Fruit fly (Drosophila melanogaster): ENCODE results near the gene Vdup1.

The Vdup1 gene

dm6 chr3L:199754-200596 is 21.2 kb upstream of the Vdup1 start, which contains the start of the genes rno and mri (continued):
- TF ChIP-seq eg (GFP tag; IDR thresholded peaks at IDR 0.05) = peak; percentile 82
- peak; percentile 28 for TF ChIP-seq Sox102F (GFP tag; optimal IDR thresholded peaks at IDR 0.05)
- TF ChIP-seq Sox15 (GFP tag; optimal IDR thresholded peaks at IDR 0.05) = peak; percentile 56
- peak; percentile 81 for TF ChIP-seq fkh (GFP tag; optimal IDR thresholded peaks at IDR 0.05)
- TF ChIP-seq CG10669 (GFP tag; optimal IDR thresholded peaks at IDR 0.05) = no peak
- TF ChIP-seq Smox (GFP tag; optimal IDR thresholded peaks at IDR 0.05) = no peak
- TF ChIP-seq CG3919 (GFP tag; optimal IDR thresholded peaks at IDR 0.05) = peak; percentile 59
- TF ChIP-seq CG1621 (tag; optimal IDR thresholded peaks at IDR 0.05) = no peak
- TF ChIP-seq achi (GFP tag; optimal IDR thresholded peaks at IDR 0.05) = peak; percentile 57
- no peak for TF ChIP-seq Lpt (GFP tag; optimal IDR thresholded peaks at IDR 0.05)
- TF ChIP-seq CG11762 (GFP tag; optimal IDR thresholded peaks at IDR 0.05; ENCODE audit: insufficient read depth) = no peak
- 0 out of 2 replicates have a peak, but pooled peaks have one; percentile 25 for TF ChIP-seq Gug (GFP tag; IDR thresholded peaks at IDR 0.05)
- TF ChIP-seq CG6276 (GFP tag; optimal IDR thresholded peaks at IDR 0.05) = no peak
- TF ChIP-seq lz (GFP tag; optimal IDR thresholded peaks at IDR 0.05) = peak; percentile 52
- no peak for TF ChIP-seq CG4318 (GFP tag; optimal IDR thresholded peaks at IDR 0.05)
- peak; percentile 52; the same call in 2 of the 3 replicates for TF ChIP-seq CG6163 (GFP tag; IDR thresholded peaks at IDR 0.05)
- TF ChIP-seq CG7368 (GFP tag; optimal IDR thresholded peaks at IDR 0.05) = no peak
- peak; percentile 51 for TF ChIP-seq CG32006 (GFP tag; optimal IDR thresholded peaks at IDR 0.05)
- no peak for TF ChIP-seq Met (GFP tag; optimal IDR thresholded peaks at IDR 0.05)
- TF ChIP-seq Eip93F (GFP tag; optimal IDR thresholded peaks at IDR 0.05) = peak; percentile 52
- no peak for TF ChIP-seq Hr38 (GFP tag; optimal IDR thresholded peaks at IDR 0.05)
- TF ChIP-seq Ets96B (tag; optimal IDR thresholded peaks at IDR 0.05) = peak; percentile 59
- no peak for TF ChIP-seq CG9139 (GFP tag; optimal IDR thresholded peaks at IDR 0.05)

dm6 chr3L:199050-199745 is 20.4 kb upstream of the Vdup1 start:
- TF ChIP-seq CG10631 (GFP tag; optimal IDR thresholded peaks at IDR 0.05) (no peak), CG8632 (GFP tag; optimal IDR thresholded peaks at IDR 0.05) (no peak), Smox (GFP tag; optimal IDR thresholded peaks at IDR 0.05) (no peak), Eip78C (GFP tag) (no peak), CG9139 (GFP tag; optimal IDR thresholded peaks at IDR 0.05) (no peak), salr (GFP tag; optimal IDR thresholded peaks at IDR 0.05) (peak in 1 of 2 experiments; percentile 24), spab (GFP tag; optimal IDR thresholded peaks at IDR 0.05) (no peak), Gug (GFP tag; IDR thresholded peaks at IDR 0.05) (peak; percentile 33; the same call in 1 of the 2 replicates), CG3032 (tag; optimal IDR thresholded peaks at IDR 0.05) (no peak), eg (GFP tag; IDR thresholded peaks at IDR 0.05) (peak; percentile 65), CG10669 (GFP tag; optimal IDR thresholded peaks at IDR 0.05) (no peak), CG6792 (GFP tag; optimal IDR thresholded peaks at IDR 0.05) (no peak), CG6163 (GFP tag; IDR thresholded peaks at IDR 0.05) (peak; percentile 68), Lpt (GFP tag; optimal IDR thresholded peaks at IDR 0.05) (peak; percentile 36)

dm6 chr3L:184251-184650 is 5.5 kb upstream of the Vdup1 start, which contains the start of the genes CG34140, Mkp and Mtch:
TSS of gene CG34140 (minus strand) at chr3L:184424.
TSS of gene Mkp (minus strand) at chr3L:184540.
TSS of gene Mtch (plus strand) at chr3L:184626.
- TF ChIP-seq Lpt (GFP tag; optimal IDR thresholded peaks at IDR 0.05) (peak; percentile 50), Smox (GFP tag; optimal IDR thresholded peaks at IDR 0.05) (peak; percentile 87), CG6792 (GFP tag; optimal IDR thresholded peaks at IDR 0.05) (peak; percentile 84), acj6 (GFP tag; optimal IDR thresholded peaks at IDR 0.05) (peak; percentile 79), Ets21C (GFP tag; optimal IDR thresholded peaks at IDR 0.05) (peak; percentile 81), eg (GFP tag; IDR thresholded peaks at IDR 0.05) (peak; percentile 78), fkh (GFP tag; optimal IDR thresholded peaks at IDR 0.05) (no peak), CG11762 (GFP tag; optimal IDR thresholded peaks at IDR 0.05; ENCODE audit: insufficient read depth) (peak; percentile 4), Hr39 (GFP tag; optimal IDR thresholded peaks at IDR 0.05) (no peak), achi (GFP tag; optimal IDR thresholded peaks at IDR 0.05) (no peak), cyc (GFP tag; optimal IDR thresholded peaks at IDR 0.05) (peak; percentile 85), CG8319 (GFP tag; optimal IDR thresholded peaks at IDR 0.05) (peak; percentile 58), CG6163 (GFP tag; IDR thresholded peaks at IDR 0.05) (peak; percentile 81), Sox14 (GFP tag; optimal IDR thresholded peaks at IDR 0.05) (peak; percentile 88), dac (GFP tag; optimal IDR thresholded peaks at IDR 0.05) (no peak), fd85E (GFP tag; optimal IDR thresholded peaks at IDR 0.05) (peak; percentile 53), dsx (GFP tag; optimal IDR thresholded peaks at IDR 0.05; ENCODE audit: poor library complexity, severe bottlenecking) (peak; percentile 88), CG3919 (GFP tag; optimal IDR thresholded peaks at IDR 0.05) (no peak), CG16779 (tag; optimal IDR thresholded peaks at IDR 0.05) (no peak), Gug (GFP tag; IDR thresholded peaks at IDR 0.05) (peak; percentile 72), CG6276 (GFP tag; optimal IDR thresholded peaks at IDR 0.05) (no peak), Hr38 (GFP tag; optimal IDR thresholded peaks at IDR 0.05) (peak; percentile 69), Blimp-1 (GFP tag; optimal IDR thresholded peaks at IDR 0.05) (peak; percentile 36), net (GFP tag; optimal IDR thresholded peaks at IDR 0.05) (no peak), CG7368 (GFP tag; optimal IDR thresholded peaks at IDR 0.05) (no peak), fd59A (GFP tag; optimal IDR thresholded peaks at IDR 0.05) (peak; percentile 37)
